Worm (Caenorhabditis elegans) whole organism, midembryonic: ENCODE measurements around the gene C25H3.17.

Experiments used
- cog-1 ChIP-seq: sonication (generic microtip); optimal IDR thresholded peaks from 2 replicates; lab custom pipeline; 2016; ENCODE audit warnings: missing genetic modification characterization, missing compliant biosample characterization
- flt-1 ChIP-seq: fragments of 200-800 bp; sonication (Bioruptor generic); IDR thresholded peaks from 2 replicates; pipeline ENCODE4 v1.3.6; 2022; ENCODE audit warnings: missing genetic modification characterization, missing compliant biosample characterization
- klf-2 ChIP-seq: fragments of 200-800 bp; sonication (Bioruptor generic); conservative IDR thresholded peaks from 2 replicates; pipeline ENCODE4 v1.3.6; 2022; ENCODE audit warnings: missing genetic modification reagents, missing genetic modification characterization, missing compliant biosample characterization
- ref-1 ChIP-seq: fragments of 200-800 bp; sonication (Bioruptor generic); conservative IDR thresholded peaks from 2 replicates; pipeline ENCODE4 v1.3.6; 2022; ENCODE audit warnings: missing genetic modification reagents, missing genetic modification characterization, missing compliant biosample characterization
- ztf-23 ChIP-seq: fragments of 200-800 bp; sonication (Bioruptor generic); IDR thresholded peaks from 2 replicates; pipeline ENCODE4 v1.3.6; 2022; ENCODE audit warnings: missing genetic modification reagents, missing genetic modification characterization, missing compliant biosample characterization

DNA sequence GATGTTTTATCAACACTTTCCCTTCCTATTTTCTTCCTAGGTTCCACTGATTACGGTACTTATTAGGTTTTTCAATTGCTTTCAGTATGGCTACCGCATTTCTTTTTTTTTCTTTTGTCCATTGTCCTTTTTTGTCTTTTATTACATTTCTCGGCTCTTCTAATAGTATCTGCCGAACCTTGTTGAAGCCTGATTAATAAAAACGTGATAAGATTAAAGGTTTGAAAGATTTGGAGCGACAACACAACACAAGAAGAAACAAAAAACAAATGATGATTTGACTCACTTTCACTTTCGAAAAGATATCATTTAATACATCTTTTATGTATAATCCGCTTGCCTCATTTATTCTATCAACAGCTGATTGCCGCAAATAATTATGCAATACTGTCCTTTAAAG lies 4.5 kb downstream of the C25H3.17 start, which contains the start of gene C25H3.15:
- no peak for TF ChIP-seq flt-1 (GFP tag; lab: Robert Waterston, UW)
- TF ChIP-seq ref-1 (GFP tag; lab: Robert Waterston, UW) = no peak
- TF ChIP-seq cog-1 (tag; lab: Kevin White, UChicago) = no peak
- no peak for TF ChIP-seq klf-2 (GFP tag; lab: Robert Waterston, UW)
- no peak for TF ChIP-seq ztf-23
